Worm (Caenorhabditis elegans) whole organism, young adult: ENCODE measurements around the gene W03B1.9.
A peak's percentile ranks its signal among the peaks of the same experiment; 100 is the strongest.

Experiments
- F57C9.4 ChIP-seq: sonication (generic microtip); optimal IDR thresholded peaks from 2 replicates; lab custom pipeline; 2017; ENCODE audit warnings: mild to moderate bottlenecking, missing genetic modification characterization, missing compliant biosample characterization
- Y53G8AR.9 ChIP-seq: fragments of 200-800 bp; sonication (Bioruptor generic); conservative IDR thresholded peaks from 2 replicates; pipeline ENCODE4 v1.3.6; 2022; ENCODE audit warnings: missing genetic modification reagents, missing genetic modification characterization, missing compliant biosample characterization
- Y95B8A.8 ChIP-seq: fragments of 200-800 bp; sonication (Bioruptor generic); IDR thresholded peaks from 2 replicates; pipeline ENCODE4 v1.3.6; 2022; ENCODE audit warnings: missing genetic modification reagents, missing genetic modification characterization, missing compliant biosample characterization
- ama-1 ChIP-seq, 3 experiments: fragments of 150-350 bp in 1 of 3; sonication (generic microtip) in 2 of 3; optimal IDR thresholded peaks; 2 replicates each; lab custom pipeline; 2014 to 2018; ENCODE audit warnings: missing biosample characterization in 2 of 3, missing genetic modification characterization in 2 of 3, missing genetic modification reagents in 2 of 3
- aptf-3 ChIP-seq: fragments of 200-800 bp; sonication (Bioruptor generic); IDR thresholded peaks from 2 replicates; pipeline ENCODE4 v1.3.6; 2022; ENCODE audit warnings: missing genetic modification characterization, missing compliant biosample characterization
- atf-7 ChIP-seq: sonication (generic microtip); optimal IDR thresholded peaks from 2 replicates; lab custom pipeline; 2017; ENCODE audit warnings: mild to moderate bottlenecking, missing genetic modification characterization, missing compliant biosample characterization
- attf-3 ChIP-seq: fragments of 200-800 bp; sonication (Bioruptor generic); conservative IDR thresholded peaks from 2 replicates; pipeline ENCODE4 v1.3.6; 2022; ENCODE audit warnings: missing genetic modification reagents, missing genetic modification characterization, missing compliant biosample characterization
- ccch-3 ChIP-seq: fragments of 200-800 bp; sonication (Bioruptor generic); optimal IDR thresholded peaks from 2 replicates; lab custom pipeline; 2018; ENCODE audit warnings: mild to moderate bottlenecking, missing genetic modification characterization, missing compliant biosample characterization
- cebp-1 ChIP-seq, 2 experiments: fragments of 200-800 bp in 1 of 2; sonication (Bioruptor generic) in 1 of 2; sonication (generic microtip) in 1 of 2; IDR thresholded peaks in 1 of 2; optimal IDR thresholded peaks in 1 of 2; 2 replicates each; pipeline versions ENCODE4 v1.3.6 to Lab custom; 2017 to 2022; ENCODE audit warnings: missing compliant biosample characterization in 2 of 2, missing genetic modification characterization in 2 of 2, mild to moderate bottlenecking in 1 of 2, missing genetic modification reagents in 1 of 2, moderate library complexity in 1 of 2
- ceh-27 ChIP-seq: fragments of 200-800 bp; sonication (Bioruptor generic); optimal IDR thresholded peaks from 2 replicates; lab custom pipeline; 2018; ENCODE audit warnings: mild to moderate bottlenecking, missing genetic modification characterization, moderate library complexity, missing compliant biosample characterization
- die-1 ChIP-seq: sonication (generic microtip); optimal IDR thresholded peaks from 2 replicates; lab custom pipeline; 2016; ENCODE audit warnings: missing genotype, mild to moderate bottlenecking, missing genetic modification characterization, missing compliant biosample characterization
- dpff-1 ChIP-seq: sonication (generic microtip); optimal IDR thresholded peaks from 2 replicates; lab custom pipeline; 2017; ENCODE audit warnings: mild to moderate bottlenecking, missing genetic modification characterization, missing compliant biosample characterization
- dpl-1 ChIP-seq: fragments of 150-350 bp; optimal IDR thresholded peaks from 2 replicates; lab custom pipeline; 2014; ENCODE audit warnings: missing biosample characterization, missing genetic modification reagents, missing genetic modification characterization
- efl-1 ChIP-seq: fragments of 150-350 bp; optimal IDR thresholded peaks from 2 replicates; lab custom pipeline; 2014; ENCODE audit warnings: missing biosample characterization, missing genetic modification reagents, missing genetic modification characterization
- ets-4 ChIP-seq: fragments of 200-800 bp; sonication (Bioruptor generic); optimal IDR thresholded peaks from 2 replicates; lab custom pipeline; 2018; ENCODE audit warnings: mild to moderate bottlenecking, missing genetic modification characterization, missing compliant biosample characterization
- fkh-3 ChIP-seq: sonication (generic microtip); optimal IDR thresholded peaks from 2 replicates; lab custom pipeline; 2016; ENCODE audit warnings: mild to moderate bottlenecking, missing genetic modification characterization, missing compliant biosample characterization
- gei-17 ChIP-seq: fragments of 200-800 bp; sonication (Bioruptor generic); optimal IDR thresholded peaks from 2 replicates; lab custom pipeline; 2018; ENCODE audit warnings: mild to moderate bottlenecking, missing genetic modification characterization, missing compliant biosample characterization
- him-1 ChIP-seq: sonication (generic microtip); optimal IDR thresholded peaks from 2 replicates; lab custom pipeline; 2016; ENCODE audit warnings: missing genotype, missing genetic modification reagents, missing genetic modification characterization, missing compliant biosample characterization
- hsf-1 ChIP-seq: fragments of 200-800 bp; sonication (Bioruptor generic); IDR thresholded peaks from 2 replicates; pipeline ENCODE4 v1.3.6; 2022; ENCODE audit warnings: missing genetic modification reagents, missing genetic modification characterization, missing compliant biosample characterization
- lag-1 ChIP-seq: fragments of 200-800 bp; sonication (Bioruptor generic); IDR thresholded peaks from 2 replicates; pipeline ENCODE4 v1.3.6; 2022; ENCODE audit warnings: missing genetic modification reagents, missing genetic modification characterization, missing compliant biosample characterization
- let-607 ChIP-seq, 2 experiments: fragments of 200-800 bp in 1 of 2; sonication (Bioruptor generic) in 1 of 2; sonication (generic microtip) in 1 of 2; optimal IDR thresholded peaks; 2 replicates each; lab custom pipeline; 2016 to 2018; ENCODE audit warnings: mild to moderate bottlenecking in 2 of 2, missing compliant biosample characterization in 2 of 2, missing genetic modification characterization in 2 of 2, moderate library complexity in 2 of 2, missing genotype in 1 of 2
- lin-26 ChIP-seq: fragments of 200-800 bp; sonication (Bioruptor generic); IDR thresholded peaks from 2 replicates; pipeline ENCODE4 v1.3.6; 2022; ENCODE audit warnings: missing genetic modification reagents, missing genetic modification characterization, missing compliant biosample characterization
- lin-35 ChIP-seq, 3 experiments: fragments of 150-350 bp in 2 of 3; sonication (generic microtip) in 1 of 3; optimal IDR thresholded peaks; 2 replicates each; lab custom pipeline; 2014 to 2018; ENCODE audit warnings: missing biosample characterization in 3 of 3, missing genetic modification characterization in 3 of 3, missing genetic modification reagents in 3 of 3
- lin-54 ChIP-seq: fragments of 200-800 bp; sonication (Bioruptor generic); optimal IDR thresholded peaks from 2 replicates; lab custom pipeline; 2018; ENCODE audit warnings: mild to moderate bottlenecking, missing genetic modification characterization, missing compliant biosample characterization
- lsy-27 ChIP-seq: sonication (generic microtip); optimal IDR thresholded peaks from 2 replicates; lab custom pipeline; 2017; ENCODE audit warnings: missing genetic modification characterization, mild to moderate bottlenecking, missing compliant biosample characterization, antibody characterized with exemption, missing genotype, borderline replicate concordance; ENCODE audit not compliant: insufficient read depth
- madf-10 ChIP-seq: sonication (generic microtip); optimal IDR thresholded peaks from 2 replicates; lab custom pipeline; 2016; ENCODE audit warnings: mild to moderate bottlenecking, missing genetic modification characterization, missing compliant biosample characterization
- mcd-1 ChIP-seq: fragments of 200-800 bp; sonication (Bioruptor generic); IDR thresholded peaks from 2 replicates; pipeline ENCODE4 v1.3.6; 2022; ENCODE audit warnings: missing genetic modification reagents, missing genetic modification characterization, missing compliant biosample characterization
- mes-4 ChIP-seq: sonication (generic microtip); optimal IDR thresholded peaks from 2 replicates; lab custom pipeline; 2016; ENCODE audit warnings: missing genotype, missing genetic modification characterization, missing compliant biosample characterization
- nfya-1 ChIP-seq: sonication (generic microtip); optimal IDR thresholded peaks from 2 replicates; lab custom pipeline; 2017; ENCODE audit warnings: antibody characterized with exemption, missing compliant biosample characterization, missing genetic modification characterization, borderline replicate concordance; ENCODE audit not compliant: insufficient read depth
- nfyb-1 ChIP-seq: fragments of 200-800 bp; sonication (Bioruptor generic); IDR thresholded peaks from 2 replicates; pipeline ENCODE4 v1.3.6; 2022; ENCODE audit warnings: missing genetic modification reagents, missing genetic modification characterization, missing compliant biosample characterization
- rcor-1 ChIP-seq: fragments of 200-800 bp; sonication (Bioruptor generic); IDR thresholded peaks from 2 replicates; pipeline ENCODE4 v1.3.6; 2022; ENCODE audit warnings: missing genetic modification reagents, missing genetic modification characterization, missing compliant biosample characterization
- rec-8 ChIP-seq, 2 experiments: sonication (generic microtip); optimal IDR thresholded peaks; 2 replicates each; lab custom pipeline; 2016; ENCODE audit warnings: mild to moderate bottlenecking in 2 of 2, missing genetic modification characterization in 2 of 2, missing genetic modification reagents in 2 of 2, missing genotype in 2 of 2, missing biosample characterization in 1 of 2, missing compliant biosample characterization in 1 of 2, moderate library complexity in 1 of 2
- rpc-1 ChIP-seq, 2 experiments: fragments of 150-350 bp in 1 of 2; sonication (generic microtip) in 1 of 2; optimal IDR thresholded peaks; 2 replicates each; lab custom pipeline; 2014 to 2018; ENCODE audit warnings: missing biosample characterization in 1 of 2, missing genetic modification characterization in 1 of 2, missing genetic modification reagents in 1 of 2, missing genotype in 1 of 2
- snpc-1.1 ChIP-seq: sonication (generic microtip); optimal IDR thresholded peaks from 2 replicates; lab custom pipeline; 2017; ENCODE audit warnings: missing genetic modification characterization, mild to moderate bottlenecking, missing compliant biosample characterization, antibody characterized with exemption, moderate library complexity, missing genotype, missing genetic modification reagents; ENCODE audit not compliant: insufficient read depth
- snpc-1.3 ChIP-seq: sonication (generic microtip); optimal IDR thresholded peaks from 2 replicates; lab custom pipeline; 2017; ENCODE audit warnings: missing genetic modification characterization, mild to moderate bottlenecking, missing compliant biosample characterization, antibody characterized with exemption, moderate library complexity, missing genotype, missing genetic modification reagents; ENCODE audit not compliant: insufficient read depth
- snpc-3.4 ChIP-seq: sonication (generic microtip); optimal IDR thresholded peaks from 2 replicates; lab custom pipeline; 2017; ENCODE audit warnings: missing genetic modification characterization, mild to moderate bottlenecking, missing compliant biosample characterization, antibody characterized with exemption, moderate library complexity, missing genotype, missing genetic modification reagents
- snpc-4 ChIP-seq, 5 experiments: fragments of 150-350 bp in 1 of 5; sonication (generic microtip) in 4 of 5; optimal IDR thresholded peaks; 2 replicates each; lab custom pipeline; 2014 to 2018; ENCODE audit warnings: missing genetic modification characterization in 5 of 5, missing biosample characterization in 3 of 5, antibody characterized with exemption in 2 of 5, mild to moderate bottlenecking in 2 of 5, missing compliant biosample characterization in 2 of 5, missing genotype in 2 of 5, moderate library complexity in 2 of 5, missing genetic modification reagents in 1 of 5
- tbx-9 ChIP-seq: sonication (generic microtip); optimal IDR thresholded peaks from 2 replicates; lab custom pipeline; 2016; ENCODE audit warnings: borderline replicate concordance, missing genetic modification characterization, inconsistent platforms, missing compliant biosample characterization
- tlf-1 ChIP-seq: fragments of 200-800 bp; sonication (Bioruptor generic); optimal IDR thresholded peaks from 2 replicates; lab custom pipeline; 2018; ENCODE audit warnings: mild to moderate bottlenecking, missing genetic modification characterization, missing compliant biosample characterization
- unc-130 ChIP-seq: sonication (generic microtip); optimal IDR thresholded peaks from 2 replicates; lab custom pipeline; 2016; ENCODE audit warnings: missing genetic modification reagents, missing genetic modification characterization, missing compliant biosample characterization
- unc-62 ChIP-seq: fragments of 150-350 bp; optimal IDR thresholded peaks from 2 replicates; lab custom pipeline; 2014; ENCODE audit warnings: missing biosample characterization, missing genetic modification reagents, missing genetic modification characterization
- zfh-2 ChIP-seq: fragments of 200-800 bp; sonication (Bioruptor generic); conservative IDR thresholded peaks from 2 replicates; pipeline ENCODE4 v1.3.6; 2022; ENCODE audit warnings: missing genetic modification reagents, missing genetic modification characterization, missing compliant biosample characterization
- zim-3 ChIP-seq: sonication (generic microtip); optimal IDR thresholded peaks from 2 replicates; lab custom pipeline; 2017; ENCODE audit warnings: mild to moderate bottlenecking, missing genetic modification characterization, moderate library complexity, missing compliant biosample characterization
- ztf-22 ChIP-seq: fragments of 200-800 bp; sonication (Bioruptor generic); optimal IDR thresholded peaks from 2 replicates; lab custom pipeline; 2018; ENCODE audit warnings: mild to moderate bottlenecking, missing genetic modification characterization, moderate library complexity, missing compliant biosample characterization

W03B1.9 gene

DNA sequence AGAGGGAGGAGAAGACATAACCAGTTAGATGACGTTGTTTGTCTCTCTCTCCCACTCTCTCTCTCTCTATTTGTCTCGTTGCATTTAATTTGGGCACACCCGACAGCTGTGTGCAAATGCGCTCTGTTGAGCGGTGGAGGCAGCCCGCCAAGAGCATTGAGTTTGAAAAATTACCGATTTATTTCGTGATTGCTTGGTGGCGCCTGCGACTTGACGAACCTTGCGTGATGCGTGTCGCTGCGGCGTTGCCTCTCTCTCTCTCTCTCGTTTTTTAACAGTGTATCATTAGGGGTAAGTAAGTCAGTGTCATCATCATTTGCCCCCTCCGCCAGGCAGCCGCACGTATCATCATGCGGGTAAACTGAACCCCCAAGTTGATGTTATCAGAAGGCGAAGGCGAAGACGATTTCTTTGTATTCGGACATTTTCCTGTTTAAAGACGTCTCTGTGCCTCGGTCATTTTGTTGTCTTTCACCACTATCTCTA, 49.3 kb upstream of the W03B1.9 start (continued):
- peak; percentile 41 for TF ChIP-seq cebp-1 (GFP tag; IDR thresholded peaks at IDR 0.05; lab: Robert Waterston, UW)
- peak; percentile 57 for TF ChIP-seq cebp-1 (tag; optimal IDR thresholded peaks at IDR 0.05; lab: Kevin White, UChicago)
- peak; percentile 38 for TF ChIP-seq ets-4
- TF ChIP-seq lin-54, result peak; percentile 29
- TF ChIP-seq lag-1 (GFP tag; lab: Robert Waterston, UW), result no peak
- no peak for TF ChIP-seq mes-4 (tag; lab: Kevin White, UChicago)
- TF ChIP-seq snpc-3.4 (tag; lab: Kevin White, UChicago), result no peak
- no peak for TF ChIP-seq efl-1 (GFP tag; lab: Kevin White, UChicago)
- no peak for TF ChIP-seq die-1 (tag; lab: Kevin White, UChicago)
- no peak for TF ChIP-seq gei-17 (GFP tag; lab: Kevin White, UChicago)
- peak; percentile 27 for TF ChIP-seq ztf-22 (GFP tag; lab: Kevin White, UChicago)
- no peak for TF ChIP-seq nfya-1 (tag; lab: Kevin White, UChicago)
- no peak for TF ChIP-seq ceh-27
- no peak for TF ChIP-seq F57C9.4 (tag; lab: Kevin White, UChicago)
- peak; percentile 36; the same call in 1 of the 2 replicates for TF ChIP-seq rcor-1 (GFP tag; lab: Robert Waterston, UW)
- no peak for TF ChIP-seq tlf-1
- TF ChIP-seq atf-7 (tag; lab: Kevin White, UChicago), result peak; percentile 53
- TF ChIP-seq dpl-1 (GFP tag; lab: Kevin White, UChicago), result no peak
- TF ChIP-seq ama-1 (optimal IDR thresholded peaks at IDR 0.05; lab: Kevin White, UChicago), result no peak
- TF ChIP-seq ama-1 (GFP tag; optimal IDR thresholded peaks at IDR 0.05; lab: Kevin White, UChicago), result no peak
- TF ChIP-seq lsy-27 (tag; lab: Kevin White, UChicago), result no peak
- TF ChIP-seq rec-8 (tag; optimal IDR thresholded peaks at IDR 0.05; lab: Kevin White, UChicago), result no peak
- TF ChIP-seq ccch-3, result no peak
- no peak for TF ChIP-seq tbx-9 (tag; lab: Kevin White, UChicago)
- TF ChIP-seq nfyb-1, result no peak
- peak in 1 of 2 experiments; percentile 20 for TF ChIP-seq let-607 (tag; optimal IDR thresholded peaks at IDR 0.05; lab: Kevin White, UChicago)
- no peak for TF ChIP-seq zim-3
- no peak for TF ChIP-seq fkh-3
- TF ChIP-seq zfh-2 (GFP tag; lab: Robert Waterston, UW), result peak; percentile 84
- TF ChIP-seq unc-62 (GFP tag; lab: Kevin White, UChicago), result no peak
- no peak for TF ChIP-seq unc-130 (GFP tag; lab: Kevin White, UChicago)
- no peak for TF ChIP-seq aptf-3
- no peak for TF ChIP-seq Y95B8A.8 (GFP tag; lab: Robert Waterston, UW)
- TF ChIP-seq lin-26 (GFP tag; lab: Robert Waterston, UW), result peak; percentile 54; the same call in 1 of the 2 replicates
- no peak for TF ChIP-seq snpc-4 (GFP tag; optimal IDR thresholded peaks at IDR 0.05; lab: Kevin White, UChicago)
- TF ChIP-seq snpc-4 (tag; optimal IDR thresholded peaks at IDR 0.05; lab: Kevin White, UChicago), result peak in 2 of 4 experiments; percentile 3 to 55
- TF ChIP-seq attf-3, result no peak
- no peak; the same call in 1 of the 2 replicates for TF ChIP-seq Y53G8AR.9 (GFP tag; lab: Robert Waterston, UW)
- TF ChIP-seq madf-10 (tag; lab: Kevin White, UChicago), result peak; percentile 26
- TF ChIP-seq rpc-1 (optimal IDR thresholded peaks at IDR 0.05; lab: Kevin White, UChicago), result no peak
- TF ChIP-seq rpc-1 (tag; optimal IDR thresholded peaks at IDR 0.05; lab: Kevin White, UChicago), result no peak
- peak in 1 of 3 experiments; percentile 37 for TF ChIP-seq lin-35 (GFP tag; optimal IDR thresholded peaks at IDR 0.05; lab: Kevin White, UChicago)
- no peak for TF ChIP-seq snpc-1.1
- TF ChIP-seq him-1 (tag; lab: Kevin White, UChicago), result no peak
- TF ChIP-seq hsf-1 (GFP tag; lab: Robert Waterston, UW), result no peak
- peak; percentile 87 for TF ChIP-seq mcd-1 (GFP tag; lab: Robert Waterston, UW)
- TF ChIP-seq dpff-1 (tag; lab: Kevin White, UChicago), result no peak
- no peak for TF ChIP-seq snpc-1.3 (tag; lab: Kevin White, UChicago)
